Fruit fly (Drosophila melanogaster) whole organism, embryonic: ENCODE data around the gene CG12560.
A peak's percentile ranks its signal among the peaks of the same experiment; 100 is the strongest.

Experiments used
- Abd-B ChIP-seq: fragments of 200-800 bp; sonication (Bioruptor generic); optimal IDR thresholded peaks from 2 replicates; lab custom pipeline; 2018; ENCODE audit warnings: missing biosample characterization, mild to moderate bottlenecking, missing genetic modification characterization, moderate library complexity
- Antp ChIP-seq: fragments of 200-800 bp; sonication (Bioruptor generic); optimal IDR thresholded peaks from 3 replicates; lab custom pipeline; 2016; ENCODE audit warnings: missing biosample characterization, missing genetic modification characterization
- BtbVII ChIP-seq: fragments of 200-800 bp; sonication (Bioruptor generic); optimal IDR thresholded peaks from 3 replicates; lab custom pipeline; 2017; ENCODE audit warnings: missing biosample characterization, mild to moderate bottlenecking, missing genetic modification characterization
- C15 ChIP-seq: fragments of 200-800 bp; sonication (Bioruptor generic); IDR thresholded peaks from 3 replicates; pipeline ENCODE4 v1.3.6; 2022; ENCODE audit warnings: missing biosample characterization, missing genetic modification characterization
- CG10979 ChIP-seq: fragments of 200-800 bp; sonication (Bioruptor generic); optimal IDR thresholded peaks from 2 replicates; lab custom pipeline; 2018; ENCODE audit warnings: missing biosample characterization, mild to moderate bottlenecking, missing genetic modification characterization, moderate library complexity
- CG11504 ChIP-seq: fragments of 200-800 bp; sonication (Bioruptor generic); optimal IDR thresholded peaks from 3 replicates; lab custom pipeline; 2019; ENCODE audit warnings: missing biosample characterization, mild to moderate bottlenecking, missing genetic modification characterization, moderate library complexity
- CG11696 ChIP-seq: fragments of 200-800 bp; sonication (Bioruptor generic); IDR thresholded peaks from 2 replicates; pipeline ENCODE4 v1.3.6; 2022; ENCODE audit warnings: missing biosample characterization, missing genetic modification characterization
- CG13287 ChIP-seq: fragments of 200-800 bp; sonication (Bioruptor generic); IDR thresholded peaks from 2 replicates; pipeline ENCODE4 v1.3.6; 2022; ENCODE audit warnings: missing biosample characterization, missing genetic modification characterization; ENCODE audit not compliant: partially characterized antibody
- CG13894 ChIP-seq: fragments of 200-800 bp; sonication (Bioruptor generic); optimal IDR thresholded peaks from 3 replicates; lab custom pipeline; 2018; ENCODE audit warnings: missing biosample characterization, mild to moderate bottlenecking, missing genetic modification characterization, moderate library complexity
- CG1529 ChIP-seq: fragments of 200-800 bp; sonication (Bioruptor generic); optimal IDR thresholded peaks from 3 replicates; lab custom pipeline; 2018; ENCODE audit warnings: missing biosample characterization, missing genetic modification characterization
- CG15514 ChIP-seq: fragments of 200-800 bp; sonication (Bioruptor generic); optimal IDR thresholded peaks from 3 replicates; lab custom pipeline; 2017; ENCODE audit warnings: missing biosample characterization, missing genetic modification characterization, mild to moderate bottlenecking, moderate library complexity, missing genetic modification reagents
- CG17385 ChIP-seq: fragments of 200-800 bp; sonication (Bioruptor generic); optimal IDR thresholded peaks from 3 replicates; lab custom pipeline; 2018; ENCODE audit warnings: missing biosample characterization, mild to moderate bottlenecking, missing genetic modification characterization
- CG17568 ChIP-seq: fragments of 200-800 bp; sonication (Bioruptor generic); optimal IDR thresholded peaks from 2 replicates; lab custom pipeline; 2018; ENCODE audit warnings: missing biosample characterization, mild to moderate bottlenecking, missing genetic modification characterization, moderate library complexity
- CG2199 ChIP-seq: fragments of 200-800 bp; sonication (Bioruptor generic); IDR thresholded peaks from 3 replicates; pipeline ENCODE4 v1.3.6; 2022; ENCODE audit warnings: missing biosample characterization, missing genetic modification characterization
- CG30431 ChIP-seq: fragments of 200-800 bp; sonication (Bioruptor generic); optimal IDR thresholded peaks from 2 replicates; lab custom pipeline; 2017; ENCODE audit warnings: missing biosample characterization, missing genetic modification characterization
- CG31365 ChIP-seq: fragments of 200-800 bp; sonication (Bioruptor generic); optimal IDR thresholded peaks from 2 replicates; lab custom pipeline; 2018; ENCODE audit warnings: missing biosample characterization, mild to moderate bottlenecking, missing genetic modification characterization
- CG34376 ChIP-seq: fragments of 200-800 bp; sonication (Bioruptor generic); optimal IDR thresholded peaks from 2 replicates; lab custom pipeline; 2018; ENCODE audit warnings: missing biosample characterization, mild to moderate bottlenecking, missing genetic modification characterization
- CG3847 ChIP-seq: fragments of 200-800 bp; sonication (Bioruptor generic); IDR thresholded peaks from 2 replicates; pipeline ENCODE4 v1.3.6; 2022; ENCODE audit warnings: missing biosample characterization, missing genetic modification characterization
- CG6813 ChIP-seq: fragments of 200-800 bp; sonication (Bioruptor generic); optimal IDR thresholded peaks from 2 replicates; lab custom pipeline; 2017; ENCODE audit warnings: missing biosample characterization, missing genetic modification characterization, mild to moderate bottlenecking, moderate library complexity, missing genetic modification reagents
- CG8359 ChIP-seq: fragments of 200-800 bp; sonication (Bioruptor generic); optimal IDR thresholded peaks from 2 replicates; lab custom pipeline; 2017; ENCODE audit warnings: missing biosample characterization, mild to moderate bottlenecking, missing genetic modification characterization, borderline replicate concordance
- CG9932 ChIP-seq: fragments of 200-800 bp; sonication (Bioruptor generic); IDR thresholded peaks from 2 replicates; pipeline ENCODE4 v1.3.6; 2022; ENCODE audit warnings: missing biosample characterization, missing genetic modification characterization
- CTCF ChIP-seq: fragments of 200-800 bp; sonication (Bioruptor generic); optimal IDR thresholded peaks from 2 replicates; lab custom pipeline; 2017; ENCODE audit warnings: missing biosample characterization, mild to moderate bottlenecking, missing genetic modification characterization, moderate library complexity
- D ChIP-seq, 2 experiments: fragments of 200-800 bp in 1 of 2; fragments of >200 bp in 1 of 2; sonication (Bioruptor generic) in 1 of 2; optimal IDR thresholded peaks; 2 replicates in 1 of 2; 3 replicates in 1 of 2; lab custom pipeline; 2017; ENCODE audit warnings: mild to moderate bottlenecking in 1 of 2, missing biosample characterization in 1 of 2, missing genetic modification characterization in 1 of 2, missing genetic modification reagents in 1 of 2
- Dbx ChIP-seq: fragments of 200-800 bp; sonication (Bioruptor generic); IDR thresholded peaks from 3 replicates; pipeline ENCODE4 v1.3.6; 2022; ENCODE audit warnings: missing biosample characterization, missing genetic modification characterization
- Deaf1 ChIP-seq: fragments of 200-800 bp; optimal IDR thresholded peaks from 3 replicates; lab custom pipeline; 2019; ENCODE audit warnings: missing biosample characterization, mild to moderate bottlenecking, missing genetic modification characterization, moderate library complexity
- Hey ChIP-seq: fragments of 200-800 bp; sonication (Bioruptor generic); optimal IDR thresholded peaks from 3 replicates; lab custom pipeline; 2018; ENCODE audit warnings: missing biosample characterization, mild to moderate bottlenecking, missing genetic modification characterization
- Jarid2 ChIP-seq: fragments of 200-800 bp; sonication (Bioruptor generic); optimal IDR thresholded peaks from 3 replicates; lab custom pipeline; 2017; ENCODE audit warnings: mild to moderate bottlenecking, missing biosample characterization, missing genetic modification reagents, missing genetic modification characterization
- Lhr ChIP-seq: fragments of 200-800 bp; sonication (Bioruptor generic); optimal IDR thresholded peaks from 3 replicates; lab custom pipeline; 2017; ENCODE audit warnings: mild to moderate bottlenecking, missing biosample characterization, missing genetic modification reagents, missing genetic modification characterization
- Med ChIP-seq: fragments of 200-800 bp; sonication (Bioruptor generic); peaks from one replicate; lab custom pipeline; 2016; ENCODE audit warnings: missing biosample characterization, missing genetic modification characterization, mild to moderate bottlenecking, inconsistent platforms, moderate library complexity
- NC2α ChIP-seq: fragments of 200-800 bp; sonication (Bioruptor generic); optimal IDR thresholded peaks from 2 replicates; lab custom pipeline; 2016; ENCODE audit warnings: missing biosample characterization, missing genetic modification characterization
- Nf-YA ChIP-seq: fragments of 200-800 bp; sonication (Bioruptor generic); IDR thresholded peaks from 2 replicates; pipeline ENCODE4 v1.3.6; 2022; ENCODE audit warnings: missing biosample characterization, missing genetic modification characterization
- Oli ChIP-seq: fragments of 200-800 bp; sonication (Bioruptor generic); optimal IDR thresholded peaks from 2 replicates; lab custom pipeline; 2018; ENCODE audit warnings: missing biosample characterization, mild to moderate bottlenecking, missing genetic modification characterization, moderate library complexity
- Pdp1 ChIP-seq, 2 experiments: fragments of 200-800 bp; sonication (Bioruptor generic); optimal IDR thresholded peaks; 3 replicates each; lab custom pipeline; 2016; ENCODE audit warnings: missing biosample characterization in 2 of 2, missing genetic modification characterization in 2 of 2, mild to moderate bottlenecking in 1 of 2, moderate library complexity in 1 of 2
- Stat92E ChIP-seq, 3 experiments: fragments of >200 bp in 2 of 3; fragments of 200-800 bp in 1 of 3; sonication (Bioruptor generic) in 1 of 3; optimal IDR thresholded peaks; 2 replicates each; lab custom pipeline; 2017 to 2019; ENCODE audit warnings: missing biosample characterization in 3 of 3, missing genetic modification characterization in 3 of 3, mild to moderate bottlenecking in 1 of 3, moderate library complexity in 1 of 3
- TFAM ChIP-seq: fragments of 200-800 bp; sonication (Bioruptor generic); optimal IDR thresholded peaks from 2 replicates; lab custom pipeline; 2017; ENCODE audit warnings: missing biosample characterization, missing genetic modification characterization, inconsistent platforms
- cas ChIP-seq: fragments of 200-800 bp; sonication (Bioruptor generic); IDR thresholded peaks from 2 replicates; pipeline ENCODE4 v1.3.6; 2022; ENCODE audit warnings: missing biosample characterization, missing genetic modification characterization
- chinmo ChIP-seq: fragments of 200-800 bp; sonication (Bioruptor generic); IDR thresholded peaks from 4 replicates; pipeline ENCODE4 v1.3.6; 2022; ENCODE audit warnings: missing biosample characterization, missing genetic modification characterization; ENCODE audit not compliant: partially characterized antibody
- chm ChIP-seq: fragments of 200-800 bp; sonication (Bioruptor generic); IDR thresholded peaks from 2 replicates; pipeline ENCODE4 v1.3.6; 2022; ENCODE audit warnings: missing biosample characterization, missing genetic modification characterization
- ci ChIP-seq: fragments of 200-800 bp; sonication (Bioruptor generic); IDR thresholded peaks from 3 replicates; pipeline ENCODE4 v1.3.6; 2022; ENCODE audit warnings: missing biosample characterization, missing genetic modification characterization
- croc ChIP-seq: fragments of 200-800 bp; sonication (Bioruptor generic); conservative IDR thresholded peaks from 3 replicates; pipeline ENCODE4 v1.3.6; 2022; ENCODE audit warnings: missing biosample characterization, missing genetic modification characterization
- mld ChIP-seq: fragments of 200-800 bp; sonication (Bioruptor generic); IDR thresholded peaks from 3 replicates; pipeline ENCODE4 v1.3.6; 2022; ENCODE audit warnings: missing biosample characterization, missing genetic modification characterization; ENCODE audit not compliant: partially characterized antibody
- odd ChIP-seq: fragments of 200-800 bp; sonication (Bioruptor generic); optimal IDR thresholded peaks from 2 replicates; lab custom pipeline; 2017; ENCODE audit warnings: missing biosample characterization, mild to moderate bottlenecking, missing genetic modification characterization
- pho ChIP-seq: fragments of 200-800 bp; sonication (Bioruptor generic); optimal IDR thresholded peaks from 2 replicates; lab custom pipeline; 2016; ENCODE audit warnings: missing biosample characterization, missing genetic modification characterization
- pita ChIP-seq: fragments of 200-800 bp; sonication (Bioruptor generic); optimal IDR thresholded peaks from 2 replicates; lab custom pipeline; 2017; ENCODE audit warnings: missing biosample characterization, mild to moderate bottlenecking, missing genetic modification characterization
- repo ChIP-seq: fragments of 200-800 bp; sonication (Bioruptor generic); optimal IDR thresholded peaks from 2 replicates; lab custom pipeline; 2016; ENCODE audit warnings: missing biosample characterization, missing genetic modification characterization
- sd ChIP-seq: fragments of 200-800 bp; sonication (Bioruptor generic); optimal IDR thresholded peaks from 3 replicates; lab custom pipeline; 2018; ENCODE audit warnings: missing biosample characterization, mild to moderate bottlenecking, missing genetic modification characterization, moderate library complexity
- sens ChIP-seq: fragments of 200-800 bp; sonication (Bioruptor generic); peaks from one replicate; lab custom pipeline; 2016; ENCODE audit warnings: missing biosample characterization, missing genetic modification characterization
- slbo ChIP-seq: fragments of 200-800 bp; sonication (Bioruptor generic); IDR thresholded peaks from 2 replicates; pipeline ENCODE4 v1.3.6; 2022; ENCODE audit warnings: missing biosample characterization, missing genetic modification characterization
- twi ChIP-seq: fragments of 200-800 bp; optimal IDR thresholded peaks from 2 replicates; lab custom pipeline; 2019; ENCODE audit warnings: missing biosample characterization, mild to moderate bottlenecking, missing genetic modification characterization, moderate library complexity

Gene CG12560

DNA sequence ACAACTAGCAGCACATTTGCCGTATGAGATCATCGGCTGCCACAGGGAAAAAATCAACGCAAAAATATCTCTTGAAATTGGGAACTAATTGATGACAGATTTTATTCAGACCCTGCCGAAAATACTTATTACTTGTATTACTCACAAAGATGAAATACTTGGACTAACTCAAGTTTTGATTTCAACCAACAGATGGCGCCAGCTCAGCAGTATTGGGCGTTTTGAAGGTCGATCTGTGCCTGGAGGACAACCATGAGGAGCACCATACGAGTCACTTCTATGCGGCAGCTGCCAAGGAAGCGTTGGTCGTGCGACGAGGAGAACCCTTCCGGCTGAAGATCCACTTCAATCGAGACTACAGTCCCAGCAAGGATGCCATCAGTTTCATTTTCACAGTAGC lies 15.0 kb upstream of the CG12560 start (continued):
- no peak for TF ChIP-seq Abd-B (GFP tag; lab: Kevin White, UChicago)
- TF ChIP-seq CTCF: peak; percentile 83
- peak; percentile 47 for TF ChIP-seq CG10979 (tag; lab: Kevin White, UChicago)
- TF ChIP-seq CG6813 (GFP tag; lab: Kevin White, UChicago): no peak
- TF ChIP-seq odd (GFP tag; lab: Kevin White, UChicago): no peak
- no peak for TF ChIP-seq Stat92E (GFP tag; optimal IDR thresholded peaks at IDR 0.05; lab: Kevin White, UChicago)

DNA sequence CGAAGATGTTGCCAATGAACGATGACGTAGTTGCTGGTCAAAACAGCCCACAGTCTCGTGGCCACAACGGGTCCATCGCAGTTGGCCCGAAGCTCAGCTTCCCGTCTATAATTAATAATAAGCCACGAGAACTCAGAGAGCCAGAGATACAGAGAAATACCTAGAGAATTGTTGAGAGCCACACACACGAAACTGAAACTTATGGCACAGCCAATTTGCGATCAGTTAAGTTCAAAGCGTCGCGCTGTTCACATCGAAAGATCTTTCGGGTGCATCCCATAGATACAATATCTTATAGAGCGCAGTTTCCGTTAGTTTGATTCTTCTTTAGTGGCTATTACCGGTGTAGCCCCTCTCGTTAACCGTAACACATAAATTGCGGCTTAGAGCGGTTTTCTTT lies 3.3 kb upstream of the CG12560 start:
- TF ChIP-seq croc (GFP tag; lab: Robert Waterston, UW): no peak
- TF ChIP-seq ci (GFP tag; lab: Robert Waterston, UW): peak; percentile 38; the same call in 1 of the 3 replicates
- peak; percentile 49 for TF ChIP-seq sens (GFP tag; lab: Kevin White, UChicago)
- TF ChIP-seq CG31365 (tag; lab: Kevin White, UChicago): no peak
- no peak for TF ChIP-seq CG17568 (GFP tag; lab: Kevin White, UChicago)
- TF ChIP-seq Hey (tag; lab: Kevin White, UChicago): no peak
- peak in 1 of 2 experiments; percentile 8 for TF ChIP-seq Pdp1 (GFP tag; optimal IDR thresholded peaks at IDR 0.05; lab: Kevin White, UChicago)
- no peak for TF ChIP-seq TFAM (GFP tag; lab: Kevin White, UChicago)
- TF ChIP-seq CG17385 (GFP tag; lab: Kevin White, UChicago): no peak
- TF ChIP-seq Nf-YA (GFP tag; lab: Robert Waterston, UW): no peak
- TF ChIP-seq CG34376: peak; percentile 12
- peak; percentile 70 for TF ChIP-seq Med (GFP tag; lab: Kevin White, UChicago)
- no peak for TF ChIP-seq CG1529
- no peak for TF ChIP-seq Lhr
- no peak for TF ChIP-seq twi (tag; lab: Kevin White, UChicago)
- no peak for TF ChIP-seq pho (GFP tag; lab: Kevin White, UChicago)
- TF ChIP-seq mld (GFP tag; lab: Robert Waterston, UW): no peak
- no peak for TF ChIP-seq CG8359 (GFP tag; lab: Kevin White, UChicago)
- peak; percentile 21; the same call in 1 of the 2 replicates for TF ChIP-seq CG9932 (GFP tag; lab: Robert Waterston, UW)
- no peak for TF ChIP-seq repo
- TF ChIP-seq Oli (tag; lab: Kevin White, UChicago): no peak
- TF ChIP-seq NC2α (GFP tag; lab: Kevin White, UChicago): no peak
- TF ChIP-seq Antp: no peak
- TF ChIP-seq C15 (GFP tag; lab: Robert Waterston, UW): no peak
- TF ChIP-seq CG13894: peak; percentile 38
- 0 out of 3 replicates have a peak, but pooled peaks have one; percentile 61 for TF ChIP-seq CG2199 (GFP tag; lab: Robert Waterston, UW)
- TF ChIP-seq D (optimal IDR thresholded peaks at IDR 0.05; lab: Kevin White, UChicago): no peak
- no peak for TF ChIP-seq D (GFP tag; optimal IDR thresholded peaks at IDR 0.05; lab: Kevin White, UChicago)
- TF ChIP-seq sd (tag; lab: Kevin White, UChicago): peak; percentile 81
- TF ChIP-seq CG11504 (tag; lab: Kevin White, UChicago): peak; percentile 12
- no peak for TF ChIP-seq CG3847 (GFP tag; lab: Robert Waterston, UW)
- no peak for TF ChIP-seq CG30431 (GFP tag; lab: Kevin White, UChicago)
- TF ChIP-seq slbo (GFP tag; lab: Robert Waterston, UW): no peak
- peak; percentile 46 for TF ChIP-seq CG13287 (GFP tag; lab: Robert Waterston, UW)
- peak; percentile 39 for TF ChIP-seq Deaf1
- TF ChIP-seq CG15514 (GFP tag; lab: Kevin White, UChicago): peak; percentile 9
- no peak for TF ChIP-seq pita (GFP tag; lab: Kevin White, UChicago)
- no peak for TF ChIP-seq Dbx (GFP tag; lab: Robert Waterston, UW)
- peak; percentile 59 for TF ChIP-seq Jarid2 (GFP tag; lab: Kevin White, UChicago)
- TF ChIP-seq CG11696 (GFP tag; lab: Robert Waterston, UW): no peak
- peak; percentile 88; the same call in 3 of the 4 replicates for TF ChIP-seq chinmo
- 0 out of 2 replicates have a peak, but pooled peaks have one; percentile 31 for TF ChIP-seq chm
- no peak for TF ChIP-seq cas
- TF ChIP-seq BtbVII (GFP tag; lab: Kevin White, UChicago): peak; percentile 41
